Worm (Caenorhabditis elegans) whole organism, L4 larva: ENCODE results near the gene F35F10.5.

Source experiments
- ceh-44 ChIP-seq: fragments of 200-800 bp; sonication (Bioruptor generic); IDR thresholded peaks from 2 replicates; pipeline ENCODE4 v1.3.6; 2022; ENCODE audit warnings: missing genetic modification reagents, missing genetic modification characterization, missing compliant biosample characterization
- ceh-82 ChIP-seq: sonication (generic microtip); optimal IDR thresholded peaks from 2 replicates; lab custom pipeline; 2017; ENCODE audit warnings: missing biosample characterization, missing genetic modification characterization
- pha-4 ChIP-seq, 2 experiments: fragments of 150-350 bp in 1 of 2; fragments of 200-800 bp in 1 of 2; sonication (Bioruptor generic) in 1 of 2; IDR thresholded peaks in 1 of 2; optimal IDR thresholded peaks in 1 of 2; 2 replicates each; pipeline versions ENCODE4 v1.3.6 to Lab custom; 2014 to 2022; ENCODE audit warnings: missing genetic modification characterization in 2 of 2, missing genetic modification reagents in 2 of 2, missing biosample characterization in 1 of 2, missing compliant biosample characterization in 1 of 2
- spr-1 ChIP-seq: sonication (generic microtip); optimal IDR thresholded peaks from 2 replicates; lab custom pipeline; 2016; ENCODE audit warnings: mild to moderate bottlenecking, missing genetic modification characterization, missing compliant biosample characterization
- unc-62 ChIP-seq, 3 experiments: fragments of 150-350 bp in 1 of 3; sonication (generic microtip); optimal IDR thresholded peaks in 2 of 3; peaks in 1 of 3; 1 replicate in 1 of 3; 2 replicates in 2 of 3; lab custom pipeline; 2014 to 2017; ENCODE audit warnings: missing biosample characterization in 3 of 3, missing genetic modification characterization in 3 of 3, missing genetic modification reagents in 3 of 3, missing genotype in 1 of 3

- no peak for TF ChIP-seq ceh-44 (GFP tag; lab: Robert Waterston, UW)
- no peak for TF ChIP-seq pha-4 (GFP tag; IDR thresholded peaks at IDR 0.05; lab: Robert Waterston, UW)
- TF ChIP-seq pha-4 (tag; optimal IDR thresholded peaks at IDR 0.05; lab: Kevin White, UChicago), result no peak
- no peak for TF ChIP-seq ceh-82
- TF ChIP-seq unc-62 (GFP tag; optimal IDR thresholded peaks at IDR 0.05 in 1 of 2; lab: Kevin White, UChicago), result no peak
- TF ChIP-seq unc-62 (tag; optimal IDR thresholded peaks at IDR 0.05; lab: Kevin White, UChicago), result no peak
- TF ChIP-seq spr-1 (tag; lab: Kevin White, UChicago), result no peak
Measured at ce11 chrV:3316108-3316507, 31.4 kb downstream of the F35F10.5 start, which contains the start of gene F35F10.1.
